Worm (Caenorhabditis elegans) whole organism, L3 larva: ENCODE results near the gene lgc-10.

Experiments used
- ZK546.5 ChIP-seq: sonication (generic microtip); optimal IDR thresholded peaks from 2 replicates; lab custom pipeline; 2017; ENCODE audit warnings: missing biosample characterization, missing genetic modification characterization
- aly-2 ChIP-seq: fragments of 150-350 bp; optimal IDR thresholded peaks from 2 replicates; lab custom pipeline; 2014; ENCODE audit warnings: missing biosample characterization, missing genetic modification characterization
- ceh-16 ChIP-seq: sonication (generic microtip); optimal IDR thresholded peaks from 2 replicates; lab custom pipeline; 2017; ENCODE audit warnings: missing biosample characterization, missing genetic modification characterization
- ceh-9 ChIP-seq: sonication (generic microtip); optimal IDR thresholded peaks from 2 replicates; lab custom pipeline; 2018; ENCODE audit warnings: missing biosample characterization, missing genetic modification characterization
- egl-5 ChIP-seq: fragments of 150-350 bp; optimal IDR thresholded peaks from 2 replicates; lab custom pipeline; 2017; ENCODE audit warnings: missing biosample characterization, missing genetic modification reagents, missing genetic modification characterization, inconsistent platforms
- elt-1 ChIP-seq: fragments of 150-350 bp; optimal IDR thresholded peaks from 2 replicates; lab custom pipeline; 2014; ENCODE audit warnings: missing biosample characterization, missing genetic modification characterization
- elt-2 ChIP-seq: sonication (generic microtip); optimal IDR thresholded peaks from 2 replicates; lab custom pipeline; 2016; ENCODE audit warnings: missing genetic modification reagents, mild to moderate bottlenecking, missing genetic modification characterization, missing compliant biosample characterization
- elt-3 ChIP-seq, 3 experiments: fragments of 150-350 bp in 1 of 3; sonication (generic microtip) in 2 of 3; optimal IDR thresholded peaks; 2 replicates in 2 of 3; 4 replicates in 1 of 3; lab custom pipeline; 2014 to 2017; ENCODE audit warnings: missing biosample characterization in 3 of 3, missing genetic modification characterization in 3 of 3
- eor-1 ChIP-seq, 2 experiments: fragments of 150-350 bp; optimal IDR thresholded peaks; 2 replicates each; lab custom pipeline; 2014 to 2018; ENCODE audit warnings: missing biosample characterization in 2 of 2, missing genetic modification characterization in 2 of 2
- fkh-2 ChIP-seq: fragments of 150-350 bp; optimal IDR thresholded peaks from 2 replicates; lab custom pipeline; 2014; ENCODE audit warnings: missing biosample characterization, missing genetic modification reagents, missing genetic modification characterization
- fos-1 ChIP-seq: fragments of 150-350 bp; optimal IDR thresholded peaks from 2 replicates; lab custom pipeline; 2014; ENCODE audit warnings: missing biosample characterization, missing genetic modification characterization
- hmg-11 ChIP-seq: sonication (generic microtip); optimal IDR thresholded peaks from 2 replicates; lab custom pipeline; 2016; ENCODE audit warnings: missing genetic modification characterization, missing compliant biosample characterization
- jun-1 ChIP-seq: fragments of 150-350 bp; optimal IDR thresholded peaks from 2 replicates; lab custom pipeline; 2014; ENCODE audit warnings: missing biosample characterization, missing genetic modification reagents, missing genetic modification characterization
- lin-15B ChIP-seq: fragments of 150-350 bp; optimal IDR thresholded peaks from 2 replicates; lab custom pipeline; 2014; ENCODE audit warnings: missing biosample characterization, missing genetic modification characterization
- lin-39 ChIP-seq: fragments of 150-350 bp; optimal IDR thresholded peaks from 2 replicates; lab custom pipeline; 2018; ENCODE audit warnings: missing biosample characterization, missing genetic modification reagents, missing genetic modification characterization
- mdl-1 ChIP-seq: fragments of 150-350 bp; optimal IDR thresholded peaks from 2 replicates; lab custom pipeline; 2014; ENCODE audit warnings: missing biosample characterization, missing genetic modification characterization
- nfya-1 ChIP-seq: sonication (generic microtip); optimal IDR thresholded peaks from 2 replicates; lab custom pipeline; 2017; ENCODE audit warnings: missing genetic modification characterization, mild to moderate bottlenecking, missing compliant biosample characterization, antibody characterized with exemption, moderate library complexity; ENCODE audit not compliant: insufficient read depth
- nhr-23 ChIP-seq: fragments of 150-350 bp; optimal IDR thresholded peaks from 2 replicates; lab custom pipeline; 2014; ENCODE audit warnings: missing biosample characterization, missing genetic modification reagents, missing genetic modification characterization
- nhr-237 ChIP-seq: fragments of 150-350 bp; optimal IDR thresholded peaks from 2 replicates; lab custom pipeline; 2014; ENCODE audit warnings: missing biosample characterization, missing genetic modification characterization
- nhr-25 ChIP-seq: sonication (generic microtip); optimal IDR thresholded peaks from 2 replicates; lab custom pipeline; 2017; ENCODE audit warnings: missing biosample characterization, missing genetic modification characterization
- nhr-43 ChIP-seq: sonication (generic microtip); optimal IDR thresholded peaks from 2 replicates; lab custom pipeline; 2016; ENCODE audit warnings: mild to moderate bottlenecking, missing genetic modification characterization, missing compliant biosample characterization; ENCODE audit not compliant: poor library complexity, severe bottlenecking
- nhr-77 ChIP-seq: fragments of 150-350 bp; optimal IDR thresholded peaks from 2 replicates; lab custom pipeline; 2014; ENCODE audit warnings: missing biosample characterization, missing genetic modification characterization
- pha-4 ChIP-seq: fragments of 150-350 bp; optimal IDR thresholded peaks from 2 replicates; lab custom pipeline; 2014; ENCODE audit warnings: missing biosample characterization, missing genetic modification reagents, missing genetic modification characterization
- pqm-1 ChIP-seq: fragments of 150-350 bp; optimal IDR thresholded peaks from 2 replicates; lab custom pipeline; 2017; ENCODE audit warnings: missing biosample characterization, missing genetic modification characterization, inconsistent platforms
- sea-2 ChIP-seq: fragments of 150-350 bp; sonication (generic microtip); optimal IDR thresholded peaks from 4 replicates; lab custom pipeline; 2014; ENCODE audit warnings: missing biosample characterization, missing genetic modification reagents, missing genetic modification characterization
- snpc-4 ChIP-seq: fragments of 150-350 bp; optimal IDR thresholded peaks from 2 replicates; lab custom pipeline; 2014; ENCODE audit warnings: missing biosample characterization, missing genetic modification characterization
- unc-39 ChIP-seq: sonication (generic microtip); optimal IDR thresholded peaks from 4 replicates; lab custom pipeline; 2017; ENCODE audit warnings: missing biosample characterization, missing genetic modification characterization
- zag-1 ChIP-seq: fragments of 150-350 bp; optimal IDR thresholded peaks from 2 replicates; lab custom pipeline; 2014; ENCODE audit warnings: missing biosample characterization, missing genetic modification characterization
- ztf-11 ChIP-seq: fragments of 150-350 bp; optimal IDR thresholded peaks from 2 replicates; lab custom pipeline; 2014; ENCODE audit warnings: missing biosample characterization, missing genetic modification characterization
- ztf-4 ChIP-seq: fragments of 150-350 bp; optimal IDR thresholded peaks from 2 replicates; lab custom pipeline; 2014; ENCODE audit warnings: missing biosample characterization, missing genetic modification characterization

Gene lgc-10

ce11 chrIV:6431582-6431981 lies 25.8 kb downstream of the lgc-10 start, which contains the start of gene acp-7:
acp-7 (minus strand) TSS chrIV:6431682.
- TF ChIP-seq ceh-16 (tag; lab: Kevin White, UChicago) (no peak), nhr-23 (tag; lab: Kevin White, UChicago) (no peak), lin-15B (tag; lab: Kevin White, UChicago) (no peak), pha-4 (tag; lab: Kevin White, UChicago) (peak; percentile 73), nhr-43 (tag; lab: Kevin White, UChicago) (no peak), elt-2 (tag; lab: Kevin White, UChicago) (no peak), fos-1 (tag; lab: Kevin White, UChicago) (no peak), fkh-2 (tag; lab: Kevin White, UChicago) (no peak), hmg-11 (no peak)

ce11 chrIV:6427223-6427622 lies 30.1 kb downstream of the lgc-10 start:
- TF ChIP-seq snpc-4, result no peak
- TF ChIP-seq elt-1 (tag; lab: Kevin White, UChicago), result no peak
- TF ChIP-seq sea-2, result no peak
- no peak for TF ChIP-seq elt-3 (tag; optimal IDR thresholded peaks at IDR 0.05; lab: Kevin White, UChicago)

ce11 chrIV:6426089-6426715 lies 31.2 kb downstream of the lgc-10 start, which contains the start of gene acp-6:
acp-6 (minus strand) TSS chrIV:6426139.
- no peak for TF ChIP-seq nhr-237
- TF ChIP-seq jun-1 (tag; lab: Kevin White, UChicago), result no peak
- TF ChIP-seq nhr-23 (tag; lab: Kevin White, UChicago), result peak; percentile 32
- TF ChIP-seq aly-2 (tag; lab: Kevin White, UChicago), result no peak
- TF ChIP-seq elt-3 (tag; optimal IDR thresholded peaks at IDR 0.05; lab: Kevin White, UChicago), result peak in 1 of 3 experiments; percentile 63
- TF ChIP-seq fos-1 (tag; lab: Kevin White, UChicago), result no peak
- TF ChIP-seq, all 47 proteins: peak for 2

ce11 chrIV:6421183-6421635 lies 36.2 kb downstream of the lgc-10 start, which contains the start of gene puf-11:
puf-11 (plus strand) TSS chrIV:6421585.
- TF ChIP-seq ceh-9 (tag; lab: Kevin White, UChicago) (no peak), snpc-4 (no peak), unc-39 (tag; lab: Kevin White, UChicago) (no peak), lin-39 (tag; lab: Kevin White, UChicago) (no peak), nhr-25 (tag; lab: Kevin White, UChicago) (no peak), eor-1 (tag; optimal IDR thresholded peaks at IDR 0.05; lab: Kevin White, UChicago) (no peak)

- no peak for TF ChIP-seq nhr-237
- TF ChIP-seq, all 47 proteins: peak for 0
Observed at ce11 chrIV:6419031-6419582, 38.3 kb downstream of the lgc-10 start, which contains the start of the genes Y73B6BL.23 and htp-2. Y73B6BL.23 (minus strand) TSS chrIV:6419081. htp-2 (plus strand) TSS chrIV:6419522.

- TF ChIP-seq nhr-77 (tag; lab: Kevin White, UChicago), result no peak
- TF ChIP-seq egl-5 (tag; lab: Kevin White, UChicago), result no peak
- no peak for TF ChIP-seq lin-15B (tag; lab: Kevin White, UChicago)
- no peak for TF ChIP-seq ztf-11 (tag; lab: Kevin White, UChicago)
- TF ChIP-seq mdl-1, result no peak
- no peak for TF ChIP-seq nhr-237
- TF ChIP-seq eor-1 (tag; optimal IDR thresholded peaks at IDR 0.05; lab: Kevin White, UChicago), result no peak
- TF ChIP-seq zag-1, result no peak
- no peak for TF ChIP-seq elt-1 (tag; lab: Kevin White, UChicago)
- no peak for TF ChIP-seq nhr-43 (tag; lab: Kevin White, UChicago)
- no peak for TF ChIP-seq nfya-1
- TF ChIP-seq pqm-1 (tag; lab: Kevin White, UChicago), result no peak
- no peak for TF ChIP-seq ztf-4 (tag; lab: Kevin White, UChicago)
- no peak for TF ChIP-seq nhr-23 (tag; lab: Kevin White, UChicago)
- TF ChIP-seq ZK546.5, result no peak
Observed at ce11 chrIV:6417612-6418011, 39.8 kb downstream of the lgc-10 start.
